1 fruit fly cellular context compared by ENCODE assay signal in genomic region chrX:11454189-11454882, dm6.
TF ChIP-seq lines count a peak whose summit lies in the region.

Evi5 (minus strand) TSS chrX:11454386.
HP5 (plus strand) TSS chrX:11454786.

TF ChIP-seq in whole organism, embryonic, 481 proteins besides CTCF, POLR2A, EP300 and RAD21 (continued from another document and continues in another):
- TF ChIP-seq CG11247 (GFP tag; IDR thresholded peaks at IDR 0.05; lab: Robert Waterston, UW) (peak; percentile 51; the same call in 1 of the 2 replicates), CG15696 (tag; optimal IDR thresholded peaks at IDR 0.05; lab: Kevin White, UChicago) (peak; percentile 42), cg (GFP tag; optimal IDR thresholded peaks at IDR 0.05; lab: Kevin White, UChicago) (peak; percentile 31), crc (GFP tag; optimal IDR thresholded peaks at IDR 0.05; lab: Kevin White, UChicago) (peak; percentile 34), CG14710 (tag; optimal IDR thresholded peaks at IDR 0.05; lab: Kevin White, UChicago) (peak; percentile 57), p53 (GFP tag; optimal IDR thresholded peaks at IDR 0.05; lab: Kevin White, UChicago) (no peak), CG13894 (tag; optimal IDR thresholded peaks at IDR 0.05; lab: Kevin White, UChicago) (peak; percentile 27), ssp (GFP tag; IDR thresholded peaks at IDR 0.05; lab: Robert Waterston, UW) (peak; percentile 12; the same call in 1 of the 2 replicates), nerfin-1 (tag; optimal IDR thresholded peaks at IDR 0.05; lab: Kevin White, UChicago) (no peak), klu (GFP tag; IDR thresholded peaks at IDR 0.05; lab: Robert Waterston, UW) (peak; percentile 65; the same call in 1 of the 2 replicates), Med (GFP tag; lab: Kevin White, UChicago) (peak; percentile 94), CG6654 (GFP tag; optimal IDR thresholded peaks at IDR 0.05; lab: Kevin White, UChicago) (no peak), stwl (tag; optimal IDR thresholded peaks at IDR 0.05; lab: Kevin White, UChicago) (peak; percentile 37), yki (optimal IDR thresholded peaks at IDR 0.05; lab: Kevin White, UChicago) (no peak), NfI (GFP tag; optimal IDR thresholded peaks at IDR 0.05; lab: Kevin White, UChicago) (peak; percentile 12), sqz (GFP tag; optimal IDR thresholded peaks at IDR 0.05; lab: Kevin White, UChicago) (peak; percentile 70), Ets97D (GFP tag; optimal IDR thresholded peaks at IDR 0.05; lab: Kevin White, UChicago) (peak; percentile 74), eve (GFP tag; optimal IDR thresholded peaks at IDR 0.05; lab: Kevin White, UChicago) (peak in 1 of 2 experiments; percentile 32), Hand (GFP tag; optimal IDR thresholded peaks at IDR 0.05; lab: Kevin White, UChicago) (no peak), wor (GFP tag; IDR thresholded peaks at IDR 0.05; lab: Robert Waterston, UW) (no peak; the same call in 1 of the 2 replicates), Ada2b (GFP tag; IDR thresholded peaks at IDR 0.05; lab: Robert Waterston, UW) (peak; percentile 38; the same call in 1 of the 2 replicates), CG10543 (GFP tag; optimal IDR thresholded peaks at IDR 0.05; lab: Kevin White, UChicago) (peak; percentile 29), CG2202 (tag; optimal IDR thresholded peaks at IDR 0.05; lab: Kevin White, UChicago) (no peak), gce (GFP tag; IDR thresholded peaks at IDR 0.05; lab: Robert Waterston, UW) (no peak), inv (GFP tag; IDR thresholded peaks at IDR 0.05; lab: Robert Waterston, UW; ENCODE audit: partially characterized antibody) (peak; percentile 44), Eip74EF (GFP tag; optimal IDR thresholded peaks at IDR 0.05; lab: Kevin White, UChicago) (no peak), CG8944 (GFP tag; optimal IDR thresholded peaks at IDR 0.05; lab: Kevin White, UChicago) (peak; percentile 41), Stat92E (GFP tag; optimal IDR thresholded peaks at IDR 0.05; lab: Kevin White, UChicago) (no peak), Sox100B (GFP tag; optimal IDR thresholded peaks at IDR 0.05; lab: Kevin White, UChicago) (no peak), dati (GFP tag; IDR thresholded peaks at IDR 0.05; lab: Robert Waterston, UW) (no peak), D (optimal IDR thresholded peaks at IDR 0.05; lab: Kevin White, UChicago) (no peak), D (GFP tag; optimal IDR thresholded peaks at IDR 0.05; lab: Kevin White, UChicago) (no peak), NC2β (GFP tag; optimal IDR thresholded peaks at IDR 0.05; lab: Kevin White, UChicago) (peak; percentile 24), gt (GFP tag; IDR thresholded peaks at IDR 0.05; lab: Robert Waterston, UW) (no peak), rib (GFP tag; IDR thresholded peaks at IDR 0.05; lab: Robert Waterston, UW) (no peak), onecut (GFP tag; IDR thresholded peaks at IDR 0.05; lab: Robert Waterston, UW) (peak; percentile 53), ap (GFP tag; IDR thresholded peaks at IDR 0.05; lab: Robert Waterston, UW) (peak; percentile 44; the same call in 1 of the 2 replicates), esg (GFP tag; conservative IDR thresholded peaks at IDR 0.05; lab: Robert Waterston, UW) (peak; percentile 63), sisA (GFP tag; IDR thresholded peaks at IDR 0.05; lab: Robert Waterston, UW) (peak; percentile 73), Poxn (GFP tag; IDR thresholded peaks at IDR 0.05; lab: Robert Waterston, UW) (no peak), mirr (GFP tag; optimal IDR thresholded peaks at IDR 0.05; lab: Kevin White, UChicago) (no peak), Hmx (GFP tag; optimal IDR thresholded peaks at IDR 0.05; lab: Kevin White, UChicago) (no peak), ranshi (GFP tag; IDR thresholded peaks at IDR 0.05; lab: Robert Waterston, UW) (peak; percentile 73; the same call in 1 of the 2 replicates), Trl (optimal IDR thresholded peaks at IDR 0.05; lab: Kevin White, UChicago) (no peak), Trl (GFP tag; optimal IDR thresholded peaks at IDR 0.05; lab: Kevin White, UChicago) (peak; percentile 67), nerfin-2 (GFP tag; IDR thresholded peaks at IDR 0.05; lab: Robert Waterston, UW; ENCODE audit: partially characterized antibody) (no peak; the same call in 1 of the 2 replicates), CG18764 (GFP tag; optimal IDR thresholded peaks at IDR 0.05; lab: Kevin White, UChicago) (no peak), Mes4 (GFP tag; optimal IDR thresholded peaks at IDR 0.05; lab: Kevin White, UChicago) (no peak), cad (GFP tag; optimal IDR thresholded peaks at IDR 0.05; lab: Kevin White, UChicago) (no peak), Bdp1 (GFP tag; optimal IDR thresholded peaks at IDR 0.05; lab: Kevin White, UChicago) (no peak), sr (GFP tag; IDR thresholded peaks at IDR 0.05; lab: Robert Waterston, UW) (no peak), scrt (GFP tag; optimal IDR thresholded peaks at IDR 0.05; lab: Kevin White, UChicago) (no peak), CG15011 (GFP tag; optimal IDR thresholded peaks at IDR 0.05; lab: Kevin White, UChicago) (no peak), CG31441 (GFP tag; IDR thresholded peaks at IDR 0.05; lab: Robert Waterston, UW) (no peak), so (GFP tag; IDR thresholded peaks at IDR 0.05; lab: Robert Waterston, UW) (no peak; the same call in 2 of the 3 replicates), lmd (GFP tag; IDR thresholded peaks at IDR 0.05; lab: Robert Waterston, UW) (peak; percentile 76), tup (GFP tag; optimal IDR thresholded peaks at IDR 0.05; lab: Kevin White, UChicago) (no peak), cas (GFP tag; IDR thresholded peaks at IDR 0.05; lab: Robert Waterston, UW) (peak; percentile 12; the same call in 1 of the 2 replicates), CG7987 (GFP tag; optimal IDR thresholded peaks at IDR 0.05; lab: Kevin White, UChicago) (no peak), ci (GFP tag; IDR thresholded peaks at IDR 0.05; lab: Robert Waterston, UW) (0 out of 3 replicates have a peak, but pooled peaks have one; percentile 40), CG11504 (tag; optimal IDR thresholded peaks at IDR 0.05; lab: Kevin White, UChicago) (peak; percentile 63), unc-4 (GFP tag; IDR thresholded peaks at IDR 0.05; lab: Robert Waterston, UW; ENCODE audit: partially characterized antibody) (peak; percentile 35; the same call in 1 of the 2 replicates), CG12659 (GFP tag; optimal IDR thresholded peaks at IDR 0.05; lab: Kevin White, UChicago) (peak; percentile 73), gcm2 (GFP tag; optimal IDR thresholded peaks at IDR 0.05; lab: Kevin White, UChicago) (no peak), CG17359 (tag; optimal IDR thresholded peaks at IDR 0.05; lab: Kevin White, UChicago) (no peak), CG31388 (GFP tag; optimal IDR thresholded peaks at IDR 0.05; lab: Kevin White, UChicago) (no peak), CG6175 (GFP tag; IDR thresholded peaks at IDR 0.05; lab: Robert Waterston, UW) (peak; percentile 54; the same call in 1 of the 3 replicates), Bteb2 (GFP tag; optimal IDR thresholded peaks at IDR 0.05; lab: Kevin White, UChicago) (no peak), Doc2 (GFP tag; IDR thresholded peaks at IDR 0.05; lab: Robert Waterston, UW) (no peak), Dll (GFP tag; IDR thresholded peaks at IDR 0.05; lab: Robert Waterston, UW; ENCODE audit: partially characterized antibody) (peak; percentile 47; the same call in 2 of the 4 replicates), bbx (GFP tag; IDR thresholded peaks at IDR 0.05; lab: Robert Waterston, UW; ENCODE audit: partially characterized antibody) (peak; percentile 56), row (GFP tag; IDR thresholded peaks at IDR 0.05; lab: Robert Waterston, UW) (peak; percentile 87), CG18011 (GFP tag; optimal IDR thresholded peaks at IDR 0.05; lab: Kevin White, UChicago) (no peak), NC2α (GFP tag; optimal IDR thresholded peaks at IDR 0.05; lab: Kevin White, UChicago) (no peak), ewg (GFP tag; optimal IDR thresholded peaks at IDR 0.05; lab: Kevin White, UChicago) (no peak), danr (GFP tag; IDR thresholded peaks at IDR 0.05; lab: Robert Waterston, UW) (peak; percentile 9; the same call in 1 of the 2 replicates), zf30C (GFP tag; optimal IDR thresholded peaks at IDR 0.05; lab: Kevin White, UChicago) (peak; percentile 81), kay (GFP tag; optimal IDR thresholded peaks at IDR 0.05; lab: Kevin White, UChicago) (peak; percentile 11), B-H1 (GFP tag; IDR thresholded peaks at IDR 0.05; lab: Robert Waterston, UW) (peak; percentile 40; the same call in 1 of the 3 replicates), MBD-R2 (GFP tag; IDR thresholded peaks at IDR 0.05; lab: Robert Waterston, UW) (peak; percentile 6; the same call in 1 of the 2 replicates), Mad (GFP tag; optimal IDR thresholded peaks at IDR 0.05; lab: Kevin White, UChicago) (no peak), Sry-β (GFP tag; optimal IDR thresholded peaks at IDR 0.05; lab: Kevin White, UChicago) (no peak), CG8089 (GFP tag; optimal IDR thresholded peaks at IDR 0.05; lab: Kevin White, UChicago) (peak; percentile 9), jigr1 (GFP tag; IDR thresholded peaks at IDR 0.05; lab: Robert Waterston, UW) (0 out of 3 replicates have a peak, but pooled peaks have one; percentile 23), otp (GFP tag; IDR thresholded peaks at IDR 0.05; lab: Robert Waterston, UW) (0 out of 3 replicates have a peak, but pooled peaks have one; percentile 22), Tbp (GFP tag; optimal IDR thresholded peaks at IDR 0.05; lab: Kevin White, UChicago) (no peak), fd64A (GFP tag; optimal IDR thresholded peaks at IDR 0.05; lab: Kevin White, UChicago) (no peak), Hey (tag; optimal IDR thresholded peaks at IDR 0.05; lab: Kevin White, UChicago) (no peak), Xrp1 (GFP tag; IDR thresholded peaks at IDR 0.05; lab: Robert Waterston, UW) (peak; percentile 55), Chrac-16 (GFP tag; optimal IDR thresholded peaks at IDR 0.05; lab: Kevin White, UChicago) (peak; percentile 36), CG2712 (tag; optimal IDR thresholded peaks at IDR 0.05; lab: Kevin White, UChicago) (peak; percentile 51), usp (GFP tag; optimal IDR thresholded peaks at IDR 0.05; lab: Kevin White, UChicago) (no peak), CG1647 (GFP tag; optimal IDR thresholded peaks at IDR 0.05; lab: Kevin White, UChicago) (no peak), CG7556 (GFP tag; optimal IDR thresholded peaks at IDR 0.05; lab: Kevin White, UChicago) (no peak), CG12071 (GFP tag; optimal IDR thresholded peaks at IDR 0.05; lab: Kevin White, UChicago) (no peak), CG13424 (tag; optimal IDR thresholded peaks at IDR 0.05; lab: Kevin White, UChicago) (peak; percentile 33), schlank (tag; optimal IDR thresholded peaks at IDR 0.05; lab: Kevin White, UChicago) (no peak), Aef1 (GFP tag; IDR thresholded peaks at IDR 0.05; lab: Robert Waterston, UW) (peak; percentile 66), Optix (GFP tag; IDR thresholded peaks at IDR 0.05; lab: Robert Waterston, UW) (no peak), abd-A (tag; optimal IDR thresholded peaks at IDR 0.05; lab: Kevin White, UChicago) (peak; percentile 18), vfl (GFP tag; optimal IDR thresholded peaks at IDR 0.05; lab: Kevin White, UChicago) (no peak), E2f2 (GFP tag; IDR thresholded peaks at IDR 0.05; lab: Robert Waterston, UW) (peak; percentile 53), CG7786 (GFP tag; optimal IDR thresholded peaks at IDR 0.05; lab: Kevin White, UChicago) (peak; percentile 27), Nf-YB (GFP tag; optimal IDR thresholded peaks at IDR 0.05; lab: Kevin White, UChicago) (no peak), Xbp1 (GFP tag; optimal IDR thresholded peaks at IDR 0.05; lab: Kevin White, UChicago) (peak; percentile 53), Elba2 (GFP tag; optimal IDR thresholded peaks at IDR 0.05; lab: Kevin White, UChicago) (no peak), gfzf (GFP tag; optimal IDR thresholded peaks at IDR 0.05; lab: Kevin White, UChicago) (peak; percentile 94), CHES-1-like (GFP tag; optimal IDR thresholded peaks at IDR 0.05; lab: Kevin White, UChicago) (peak; percentile 54), en (GFP tag; optimal IDR thresholded peaks at IDR 0.05; lab: Kevin White, UChicago) (no peak), fru (optimal IDR thresholded peaks at IDR 0.05; lab: Kevin White, UChicago) (no peak), CG3995 (GFP tag; optimal IDR thresholded peaks at IDR 0.05; lab: Kevin White, UChicago) (peak; percentile 21), CG6689 (GFP tag; IDR thresholded peaks at IDR 0.05; lab: Robert Waterston, UW) (peak; percentile 68), CG4404 (GFP tag; IDR thresholded peaks at IDR 0.05; lab: Robert Waterston, UW) (peak; percentile 64), grn (GFP tag; optimal IDR thresholded peaks at IDR 0.05; lab: Kevin White, UChicago) (peak; percentile 36), fu2 (GFP tag; optimal IDR thresholded peaks at IDR 0.05; lab: Kevin White, UChicago) (peak; percentile 41), CG17361 (GFP tag; IDR thresholded peaks at IDR 0.05; lab: Robert Waterston, UW) (peak; percentile 61; the same call in 2 of the 3 replicates), gem (tag; optimal IDR thresholded peaks at IDR 0.05; lab: Kevin White, UChicago) (peak; percentile 60), CG7839 (tag; optimal IDR thresholded peaks at IDR 0.05; lab: Kevin White, UChicago) (peak; percentile 69), ftz-f1 (GFP tag; optimal IDR thresholded peaks at IDR 0.05; lab: Kevin White, UChicago) (no peak), CG7745 (tag; optimal IDR thresholded peaks at IDR 0.05; lab: Kevin White, UChicago) (no peak), CG4282 (GFP tag; optimal IDR thresholded peaks at IDR 0.05; lab: Kevin White, UChicago) (peak; percentile 60), CG1233 (GFP tag; optimal IDR thresholded peaks at IDR 0.05; lab: Kevin White, UChicago) (peak; percentile 56), ttk (GFP tag; IDR thresholded peaks at IDR 0.05; lab: Robert Waterston, UW) (no peak; the same call in 1 of the 2 replicates), CG17385 (GFP tag; optimal IDR thresholded peaks at IDR 0.05; lab: Kevin White, UChicago) (no peak), CG4328 (GFP tag; optimal IDR thresholded peaks at IDR 0.05; lab: Kevin White, UChicago) (no peak), HHEX (GFP tag; optimal IDR thresholded peaks at IDR 0.05; lab: Kevin White, UChicago) (no peak), CG14965 (GFP tag; optimal IDR thresholded peaks at IDR 0.05; lab: Kevin White, UChicago; ENCODE audit: borderline replicate concordance) (no peak), corto (GFP tag; optimal IDR thresholded peaks at IDR 0.05; lab: Kevin White, UChicago) (no peak), Scr (GFP tag; IDR thresholded peaks at IDR 0.05; lab: Robert Waterston, UW; ENCODE audit: partially characterized antibody) (peak; percentile 61), CG33213 (GFP tag; optimal IDR thresholded peaks at IDR 0.05; lab: Kevin White, UChicago) (peak; percentile 55), CG32532 (GFP tag; IDR thresholded peaks at IDR 0.05; lab: Robert Waterston, UW) (peak; percentile 71)
